Worm (Caenorhabditis elegans) whole organism, L3 larva: ENCODE results near the gene klp-12.

ENCODE experiments used
- ZK546.5 ChIP-seq: sonication (generic microtip); optimal IDR thresholded peaks from 2 replicates; lab custom pipeline; 2017; ENCODE audit warnings: missing biosample characterization, missing genetic modification characterization
- ama-1 ChIP-seq: fragments of 150-350 bp; optimal IDR thresholded peaks from 2 replicates; lab custom pipeline; 2018
- ceh-28 ChIP-seq: fragments of 150-350 bp; optimal IDR thresholded peaks from 2 replicates; lab custom pipeline; 2014; ENCODE audit warnings: missing biosample characterization, missing genetic modification reagents, missing genetic modification characterization
- elt-3 ChIP-seq, 3 experiments: fragments of 150-350 bp in 1 of 3; sonication (generic microtip) in 2 of 3; optimal IDR thresholded peaks; 2 replicates in 2 of 3; 4 replicates in 1 of 3; lab custom pipeline; 2014 to 2017; ENCODE audit warnings: missing biosample characterization in 3 of 3, missing genetic modification characterization in 3 of 3
- fkh-10 ChIP-seq: sonication (generic microtip); optimal IDR thresholded peaks from 2 replicates; lab custom pipeline; 2017; ENCODE audit warnings: missing biosample characterization, missing genetic modification reagents, missing genetic modification characterization
- fos-1 ChIP-seq: fragments of 150-350 bp; optimal IDR thresholded peaks from 2 replicates; lab custom pipeline; 2014; ENCODE audit warnings: missing biosample characterization, missing genetic modification characterization
- lin-15B ChIP-seq: fragments of 150-350 bp; optimal IDR thresholded peaks from 2 replicates; lab custom pipeline; 2014; ENCODE audit warnings: missing biosample characterization, missing genetic modification characterization
- mdl-1 ChIP-seq: fragments of 150-350 bp; optimal IDR thresholded peaks from 2 replicates; lab custom pipeline; 2014; ENCODE audit warnings: missing biosample characterization, missing genetic modification characterization
- nhr-25 ChIP-seq: sonication (generic microtip); optimal IDR thresholded peaks from 2 replicates; lab custom pipeline; 2017; ENCODE audit warnings: missing biosample characterization, missing genetic modification characterization
- pha-4 ChIP-seq: fragments of 150-350 bp; optimal IDR thresholded peaks from 2 replicates; lab custom pipeline; 2014; ENCODE audit warnings: missing biosample characterization, missing genetic modification reagents, missing genetic modification characterization
- skn-1 ChIP-seq: fragments of 150-350 bp; optimal IDR thresholded peaks from 2 replicates; lab custom pipeline; 2014; ENCODE audit warnings: missing biosample characterization, missing genetic modification characterization
- unc-39 ChIP-seq: sonication (generic microtip); optimal IDR thresholded peaks from 4 replicates; lab custom pipeline; 2017; ENCODE audit warnings: missing biosample characterization, missing genetic modification characterization
- unc-62 ChIP-seq: fragments of 150-350 bp; sonication (generic microtip); optimal IDR thresholded peaks from 4 replicates; lab custom pipeline; 2014; ENCODE audit warnings: missing biosample characterization, missing genetic modification reagents, missing genetic modification characterization

DNA sequence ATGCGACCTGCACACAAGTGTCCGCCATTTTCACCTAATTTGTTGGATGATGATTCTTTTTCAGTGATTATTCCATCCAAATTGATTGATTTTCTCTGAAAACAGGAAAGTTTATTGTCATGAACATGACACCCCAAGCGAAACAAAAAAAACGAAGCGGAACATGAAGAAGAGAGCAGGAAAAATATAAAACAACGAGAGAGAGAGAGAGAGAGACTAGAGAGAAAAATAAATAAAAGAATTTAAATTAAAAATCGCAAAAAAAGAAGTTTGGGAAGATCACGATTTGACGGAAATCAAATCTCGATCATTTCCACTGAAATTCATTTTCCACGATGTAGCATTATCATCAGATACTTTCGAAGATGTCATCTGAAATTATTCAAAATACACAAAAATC is at the start of gene klp-12:
- TF ChIP-seq elt-3 (tag; optimal IDR thresholded peaks at IDR 0.05; lab: Kevin White, UChicago) (no peak), unc-39 (tag; lab: Kevin White, UChicago) (no peak), skn-1 (tag; lab: Kevin White, UChicago) (no peak), nhr-25 (tag; lab: Kevin White, UChicago) (no peak), fkh-10 (no peak), ceh-28 (tag; lab: Kevin White, UChicago) (no peak), unc-62 (no peak), fos-1 (tag; lab: Kevin White, UChicago) (no peak), ZK546.5 (tag; lab: Kevin White, UChicago) (no peak), mdl-1 (tag; lab: Kevin White, UChicago) (no peak), lin-15B (tag; lab: Kevin White, UChicago) (no peak), pha-4 (tag; lab: Kevin White, UChicago) (no peak), ama-1 (lab: Kevin White, UChicago) (no peak)
